Fruit fly (Drosophila melanogaster): ENCODE results near the gene Gbs-76A.

DNA sequence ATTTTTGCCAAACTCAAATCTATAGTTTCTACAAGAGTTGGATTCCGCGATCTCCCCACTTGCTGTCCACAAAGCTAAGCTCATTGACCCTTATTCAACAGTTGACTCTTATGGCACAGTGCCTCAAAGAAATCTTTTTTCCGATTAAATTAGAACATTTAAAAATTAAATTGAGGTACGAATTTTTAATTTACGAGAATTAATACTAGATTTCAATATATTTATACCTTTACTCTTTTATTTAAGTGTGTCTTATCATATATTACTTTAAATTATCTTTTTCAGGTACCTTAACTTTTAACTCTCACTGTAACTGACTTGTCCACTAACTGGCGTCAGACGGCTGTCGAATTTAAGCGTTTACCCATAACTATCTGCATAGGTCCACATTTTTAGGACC is 45.7 kb upstream of the Gbs-76A start:
- TF ChIP-seq Hr96 (GFP tag; optimal IDR thresholded peaks at IDR 0.05) (no peak), pad (GFP tag; optimal IDR thresholded peaks at IDR 0.05) (no peak), cic (GFP tag; optimal IDR thresholded peaks at IDR 0.05) (no peak), Mnt (GFP tag; optimal IDR thresholded peaks at IDR 0.05) (no peak), tj (GFP tag; optimal IDR thresholded peaks at IDR 0.05) (no peak), kay (GFP tag; ENCODE audit: borderline replicate concordance) (no peak), cnc (optimal IDR thresholded peaks at IDR 0.05) (no peak), CG5204 (GFP tag; optimal IDR thresholded peaks at IDR 0.05) (no peak)
